Worm (Caenorhabditis elegans): ENCODE measurements around the gene vhp-1.

vhp-1 gene

DNA sequence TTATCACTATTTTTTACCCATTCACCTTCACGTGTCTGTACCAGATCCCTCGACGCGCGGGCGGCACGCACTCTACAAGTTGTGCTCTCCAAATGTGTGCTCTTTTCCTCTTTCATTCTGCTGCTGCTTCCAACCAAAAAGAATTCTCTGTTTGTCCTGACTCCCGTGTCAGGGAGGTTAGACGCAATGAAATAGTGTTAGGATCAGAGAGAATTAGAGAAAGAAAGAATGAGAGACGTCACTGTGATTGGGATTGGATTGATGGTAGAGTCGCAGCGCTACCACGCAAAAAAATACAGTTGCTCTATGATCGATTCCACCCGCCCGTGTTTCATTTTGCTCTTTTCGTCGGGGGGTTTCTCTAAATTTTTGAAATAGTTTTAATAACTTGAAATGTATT, 32.0 kb upstream of the vhp-1 start:
- TF ChIP-seq hmg-4 (GFP tag; optimal IDR thresholded peaks at IDR 0.05) (no peak), ceh-36 (tag; optimal IDR thresholded peaks at IDR 0.05) (no peak), hnd-1 (tag; optimal IDR thresholded peaks at IDR 0.05) (no peak), scrt-1 (GFP tag; IDR thresholded peaks at IDR 0.05) (no peak), tbx-11 (GFP tag; IDR thresholded peaks at IDR 0.05) (no peak), F13C5.2 (tag; optimal IDR thresholded peaks at IDR 0.05) (no peak), pes-1 (GFP tag; IDR thresholded peaks at IDR 0.05) (no peak), tbx-37 (GFP tag; conservative IDR thresholded peaks at IDR 0.05) (no peak), B0310.2 (tag; optimal IDR thresholded peaks at IDR 0.05) (no peak)

DNA sequence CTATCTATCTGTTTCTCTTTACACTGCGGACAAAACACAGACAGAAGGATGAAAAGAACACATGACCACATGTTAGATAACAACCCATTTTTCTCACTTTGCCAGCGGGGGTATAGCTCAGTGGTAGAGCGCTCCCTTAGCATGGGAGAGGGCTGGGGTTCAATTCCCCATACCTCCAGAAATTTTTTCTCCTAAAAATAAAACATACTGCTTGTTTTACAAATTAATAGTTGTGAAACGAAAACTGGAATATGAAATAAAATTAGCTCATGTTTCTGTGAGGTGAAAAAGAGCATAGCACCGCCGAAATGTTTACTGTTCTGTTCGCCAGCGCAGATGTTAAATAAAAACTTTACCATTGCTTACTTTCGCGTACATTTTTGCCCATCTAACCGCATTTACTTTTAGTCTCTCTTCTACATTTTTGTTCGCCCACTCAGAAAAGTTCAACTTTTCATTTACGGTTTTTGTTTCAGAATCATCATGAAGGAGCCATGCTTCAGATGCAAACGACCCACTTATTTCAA, 30.8 kb upstream of the vhp-1 start, which contains the start of gene ZK622.4:
TSS of gene ZK622.4 (plus strand) at position 477 of the 527 bp plus-strand sequence.
- TF ChIP-seq ceh-36 (tag; optimal IDR thresholded peaks at IDR 0.05), result peak; percentile 82
- peak; percentile 81 for TF ChIP-seq tbx-37 (GFP tag; conservative IDR thresholded peaks at IDR 0.05)
- TF ChIP-seq hmg-4 (GFP tag; optimal IDR thresholded peaks at IDR 0.05), result peak; percentile 95
- peak; percentile 90 for TF ChIP-seq scrt-1 (GFP tag; IDR thresholded peaks at IDR 0.05)
- TF ChIP-seq tbx-11 (GFP tag; IDR thresholded peaks at IDR 0.05), result peak; percentile 88
- no peak for TF ChIP-seq ama-1 (optimal IDR thresholded peaks at IDR 0.05)
- TF ChIP-seq F13C5.2 (tag; optimal IDR thresholded peaks at IDR 0.05), result peak; percentile 91
- peak; percentile 88 for TF ChIP-seq ceh-13 (GFP tag; optimal IDR thresholded peaks at IDR 0.05)
- TF ChIP-seq ets-7 (tag; optimal IDR thresholded peaks at IDR 0.05), result peak; percentile 72
- TF ChIP-seq hmbx-1 (tag; optimal IDR thresholded peaks at IDR 0.05), result peak; percentile 73
- peak; percentile 94 for TF ChIP-seq pes-1 (GFP tag; IDR thresholded peaks at IDR 0.05)
- peak; percentile 81 for TF ChIP-seq hnd-1 (tag; optimal IDR thresholded peaks at IDR 0.05)
- TF ChIP-seq B0310.2 (tag; optimal IDR thresholded peaks at IDR 0.05), result peak; percentile 75
- peak; percentile 86 for TF ChIP-seq aly-1 (tag; optimal IDR thresholded peaks at IDR 0.05)
- peak; percentile 75 for TF ChIP-seq tra-4 (tag; optimal IDR thresholded peaks at IDR 0.05)
- peak; percentile 93 for TF ChIP-seq flt-1 (GFP tag; IDR thresholded peaks at IDR 0.05)
- peak; percentile 91 for TF ChIP-seq sea-1 (GFP tag; conservative IDR thresholded peaks at IDR 0.05)

DNA sequence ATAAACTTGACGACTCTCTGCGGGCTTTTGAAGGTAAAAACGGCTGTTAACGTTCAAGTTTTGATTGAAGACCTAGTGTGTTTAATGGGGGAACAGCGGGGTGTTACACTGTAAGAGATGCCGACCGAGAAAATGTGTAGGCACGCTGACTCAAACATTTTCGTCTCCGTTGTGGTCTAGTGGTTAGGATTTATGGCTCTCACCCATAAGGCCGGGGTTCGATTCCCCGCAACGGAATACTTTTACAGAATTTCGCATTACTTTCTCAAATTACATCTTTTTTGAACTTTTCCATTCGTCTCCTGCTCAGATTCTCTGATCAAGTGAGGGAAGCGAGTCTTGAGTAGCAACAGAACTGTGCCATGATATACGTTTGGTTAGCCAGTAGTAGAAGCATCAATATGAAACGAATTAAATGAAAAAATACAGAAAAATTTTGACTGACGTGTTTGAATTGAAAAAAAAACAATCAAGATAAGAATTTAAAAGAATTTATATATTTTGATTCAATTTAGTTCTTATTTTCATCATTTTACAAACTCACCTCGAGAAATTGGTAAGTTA, 29.7 kb upstream of the vhp-1 start, which contains the start of gene ZK622.1:
TSS of gene ZK622.1 (plus strand) at position 514 of the 564 bp plus-strand sequence.
- TF ChIP-seq scrt-1 (GFP tag; IDR thresholded peaks at IDR 0.05) (peak; percentile 76; the same call in 1 of the 2 replicates), hnd-1 (tag; optimal IDR thresholded peaks at IDR 0.05) (peak; percentile 19), ceh-13 (GFP tag; optimal IDR thresholded peaks at IDR 0.05) (peak; percentile 37), pes-1 (GFP tag; IDR thresholded peaks at IDR 0.05) (peak; percentile 85), tbx-11 (GFP tag; IDR thresholded peaks at IDR 0.05) (peak; percentile 72; the same call in 1 of the 2 replicates), flt-1 (GFP tag; IDR thresholded peaks at IDR 0.05) (peak; percentile 77; the same call in 1 of the 2 replicates), B0310.2 (tag; optimal IDR thresholded peaks at IDR 0.05) (peak; percentile 13), aly-1 (tag; optimal IDR thresholded peaks at IDR 0.05) (peak; percentile 26), ama-1 (optimal IDR thresholded peaks at IDR 0.05) (no peak), ceh-36 (tag; optimal IDR thresholded peaks at IDR 0.05) (peak; percentile 59), tra-4 (tag; optimal IDR thresholded peaks at IDR 0.05) (peak; percentile 36), hmg-4 (GFP tag; optimal IDR thresholded peaks at IDR 0.05) (peak; percentile 71), hmbx-1 (tag; optimal IDR thresholded peaks at IDR 0.05) (peak; percentile 37), ets-7 (tag; optimal IDR thresholded peaks at IDR 0.05) (no peak), tbx-37 (GFP tag; conservative IDR thresholded peaks at IDR 0.05) (peak; percentile 53), F13C5.2 (tag; optimal IDR thresholded peaks at IDR 0.05) (no peak), sea-1 (GFP tag; conservative IDR thresholded peaks at IDR 0.05) (peak; percentile 71)

DNA sequence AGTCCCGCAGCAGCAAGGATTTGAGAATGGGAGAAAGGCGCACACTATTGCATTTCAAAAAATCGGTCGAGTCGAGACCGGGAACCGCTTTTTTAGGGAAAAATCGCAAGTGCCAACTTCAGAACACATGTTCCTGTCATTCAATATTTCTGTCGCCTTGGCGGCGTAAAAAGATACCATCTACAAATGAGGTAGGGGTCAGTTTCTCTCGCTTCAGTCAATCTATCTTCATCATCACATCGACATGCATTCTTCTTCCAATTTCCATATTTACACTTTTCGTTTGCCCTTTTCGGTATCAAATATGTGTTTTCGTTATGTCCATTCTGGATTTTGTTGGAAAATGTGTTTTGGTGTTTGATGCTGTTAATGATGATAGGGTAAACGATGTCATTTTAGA, 25.4 kb upstream of the vhp-1 start:
- no peak for TF ChIP-seq hmg-4 (GFP tag; optimal IDR thresholded peaks at IDR 0.05)
- TF ChIP-seq hnd-1 (tag; optimal IDR thresholded peaks at IDR 0.05), result no peak
- no peak for TF ChIP-seq flt-1 (GFP tag; IDR thresholded peaks at IDR 0.05)
- TF ChIP-seq F13C5.2 (tag; optimal IDR thresholded peaks at IDR 0.05), result no peak
- no peak for TF ChIP-seq pes-1 (GFP tag; IDR thresholded peaks at IDR 0.05)

DNA sequence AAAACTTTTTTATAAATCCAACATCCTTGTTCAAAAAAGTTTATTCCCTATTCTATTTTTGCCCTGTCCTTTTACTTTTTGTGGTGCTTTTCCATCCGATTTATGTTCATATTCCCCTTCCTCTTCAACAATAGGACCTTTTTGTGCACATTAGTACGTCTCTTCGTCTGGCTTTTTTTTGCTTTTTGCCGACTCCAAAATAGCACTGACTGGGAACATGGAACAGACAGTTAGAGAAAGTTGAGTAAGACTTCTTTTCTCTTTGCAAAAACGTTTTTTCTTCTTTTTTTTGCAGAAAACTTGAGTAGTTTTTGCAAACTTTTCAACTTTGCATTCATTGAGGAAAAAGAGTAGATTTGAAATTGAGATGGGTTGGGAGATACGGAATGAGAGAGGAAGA, 21.3 kb upstream of the vhp-1 start:
- TF ChIP-seq hnd-1 (tag; optimal IDR thresholded peaks at IDR 0.05) (no peak), B0310.2 (tag; optimal IDR thresholded peaks at IDR 0.05) (no peak), pes-1 (GFP tag; IDR thresholded peaks at IDR 0.05) (no peak), hmg-4 (GFP tag; optimal IDR thresholded peaks at IDR 0.05) (no peak), flt-1 (GFP tag; IDR thresholded peaks at IDR 0.05) (no peak), F13C5.2 (tag; optimal IDR thresholded peaks at IDR 0.05) (no peak), ets-7 (tag; optimal IDR thresholded peaks at IDR 0.05) (no peak), tbx-11 (GFP tag; IDR thresholded peaks at IDR 0.05) (no peak), scrt-1 (GFP tag; IDR thresholded peaks at IDR 0.05) (no peak), tbx-37 (GFP tag; conservative IDR thresholded peaks at IDR 0.05) (no peak)

DNA sequence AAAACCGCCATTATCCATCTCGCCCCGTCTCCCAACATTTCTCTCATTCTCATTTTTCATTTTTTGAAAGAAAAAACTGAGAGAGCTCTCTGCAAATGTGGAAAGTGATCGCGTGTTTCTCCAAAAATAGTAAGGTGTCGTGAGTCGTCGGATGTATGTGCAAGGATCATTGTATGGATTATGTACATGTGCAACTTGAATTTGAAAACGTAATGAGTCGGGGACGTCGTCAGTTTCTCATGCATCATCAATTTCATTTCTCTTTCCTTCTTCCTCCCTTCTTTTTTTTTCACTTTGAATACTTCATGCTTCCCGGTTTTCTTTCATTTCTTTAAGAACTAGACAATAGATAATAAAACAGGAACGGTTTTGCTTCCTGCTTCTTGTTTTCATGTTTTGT, 18.0 kb upstream of the vhp-1 start:
- TF ChIP-seq hnd-1 (tag; optimal IDR thresholded peaks at IDR 0.05), result no peak
- TF ChIP-seq tra-4 (tag; optimal IDR thresholded peaks at IDR 0.05), result no peak

DNA sequence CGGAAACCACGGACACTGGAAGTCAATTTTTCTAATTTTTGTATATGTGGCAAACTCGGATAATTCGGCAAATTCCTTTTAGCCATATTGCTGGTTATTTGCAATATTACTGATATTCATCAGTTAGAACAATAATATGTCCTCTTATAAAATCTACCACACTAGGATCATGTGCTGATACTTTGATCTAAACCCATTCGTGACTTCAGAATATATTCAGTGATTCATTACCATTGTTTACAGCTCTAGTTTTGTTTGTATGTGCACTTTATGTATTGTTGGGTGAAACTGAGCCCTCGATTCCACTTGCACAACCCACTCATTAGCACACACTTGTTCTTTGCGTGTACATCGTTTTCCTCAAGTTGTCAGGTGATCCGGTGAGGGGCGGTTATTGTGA, 16.9 kb upstream of the vhp-1 start:
- TF ChIP-seq pes-1 (GFP tag; IDR thresholded peaks at IDR 0.05), result no peak
- TF ChIP-seq ceh-36 (tag; optimal IDR thresholded peaks at IDR 0.05), result no peak
- no peak for TF ChIP-seq scrt-1 (GFP tag; IDR thresholded peaks at IDR 0.05)
- no peak for TF ChIP-seq tra-4 (tag; optimal IDR thresholded peaks at IDR 0.05)
- no peak for TF ChIP-seq hmg-4 (GFP tag; optimal IDR thresholded peaks at IDR 0.05)
- no peak for TF ChIP-seq ets-7 (tag; optimal IDR thresholded peaks at IDR 0.05)
- no peak for TF ChIP-seq hmbx-1 (tag; optimal IDR thresholded peaks at IDR 0.05)

DNA sequence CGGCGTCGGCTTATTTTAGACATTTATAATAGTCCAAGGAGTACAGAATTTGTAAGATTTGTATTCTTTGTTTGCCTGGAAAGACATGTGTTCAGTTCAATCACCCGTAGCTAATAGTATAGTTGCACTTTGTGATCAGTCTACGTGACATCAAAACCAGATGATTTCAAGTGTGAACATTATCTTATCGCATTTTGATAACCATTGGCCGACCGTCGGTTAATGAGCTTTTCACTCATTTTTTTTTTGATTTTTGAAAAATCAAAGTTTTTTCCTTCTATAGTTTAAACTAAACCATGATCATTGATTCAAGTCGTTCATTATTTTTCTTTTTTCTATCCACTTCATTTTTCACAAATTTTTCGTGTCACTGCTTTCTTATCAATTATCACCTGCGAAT, 15.9 kb upstream of the vhp-1 start:
- no peak for TF ChIP-seq hmg-4 (GFP tag; optimal IDR thresholded peaks at IDR 0.05)

Measured in whole organism, early embryonic.